Worm (Caenorhabditis elegans) whole organism, mixed stage, embryonic: Measurements from ENCODE around the gene K07F5.12.

Experiments used
- bed-3 ChIP-seq: fragments of 200-800 bp; sonication (Bioruptor generic); optimal IDR thresholded peaks from 3 replicates; lab custom pipeline; 2018; ENCODE audit warnings: mild to moderate bottlenecking, missing genetic modification characterization, moderate library complexity, missing compliant biosample characterization
- drap-1 ChIP-seq: fragments of 200-800 bp; sonication (Bioruptor generic); optimal IDR thresholded peaks from 3 replicates; lab custom pipeline; 2018; ENCODE audit warnings: mild to moderate bottlenecking, missing genetic modification characterization, missing compliant biosample characterization
- elt-3 ChIP-seq: fragments of 150-350 bp; optimal IDR thresholded peaks from 2 replicates; lab custom pipeline; 2014; ENCODE audit warnings: missing biosample characterization, missing genetic modification characterization
- lin-13 ChIP-seq: fragments of 150-350 bp; optimal IDR thresholded peaks from 2 replicates; lab custom pipeline; 2014; ENCODE audit warnings: missing biosample characterization, missing genetic modification characterization
- lsy-2 ChIP-seq: fragments of 150-350 bp; optimal IDR thresholded peaks from 2 replicates; lab custom pipeline; 2014; ENCODE audit warnings: missing biosample characterization, missing genetic modification characterization
- nhr-12 ChIP-seq: fragments of 150-350 bp; optimal IDR thresholded peaks from 2 replicates; lab custom pipeline; 2014; ENCODE audit warnings: missing biosample characterization, missing genetic modification characterization
- nhr-237 ChIP-seq: fragments of 150-350 bp; optimal IDR thresholded peaks from 2 replicates; lab custom pipeline; 2014; ENCODE audit warnings: missing biosample characterization, missing genetic modification characterization
- nhr-28 ChIP-seq: fragments of 150-350 bp; optimal IDR thresholded peaks from 2 replicates; lab custom pipeline; 2014; ENCODE audit warnings: missing biosample characterization, missing genetic modification characterization
- snpc-4 ChIP-seq: fragments of 150-350 bp; optimal IDR thresholded peaks from 2 replicates; lab custom pipeline; 2014; ENCODE audit warnings: missing biosample characterization, missing genetic modification characterization
- unc-62 ChIP-seq: fragments of 150-350 bp; optimal IDR thresholded peaks from 2 replicates; lab custom pipeline; 2014; ENCODE audit warnings: missing biosample characterization, missing genetic modification reagents, missing genetic modification characterization
- ztf-11 ChIP-seq: fragments of 150-350 bp; optimal IDR thresholded peaks from 2 replicates; lab custom pipeline; 2014; ENCODE audit warnings: missing biosample characterization, missing genetic modification characterization

- no peak for TF ChIP-seq bed-3 (GFP tag; lab: Kevin White, UChicago)
- no peak for TF ChIP-seq drap-1
- no peak for TF ChIP-seq lsy-2
- TF ChIP-seq nhr-237 (tag; lab: Kevin White, UChicago) = no peak
- no peak for TF ChIP-seq nhr-28 (tag; lab: Kevin White, UChicago)
- TF ChIP-seq ztf-11 (tag; lab: Kevin White, UChicago) = no peak
- no peak for TF ChIP-seq elt-3 (tag; lab: Kevin White, UChicago)
- no peak for TF ChIP-seq nhr-12
- no peak for TF ChIP-seq lin-13 (tag; lab: Kevin White, UChicago)
- TF ChIP-seq unc-62 (GFP tag; lab: Kevin White, UChicago) = no peak
- TF ChIP-seq snpc-4 (tag; lab: Kevin White, UChicago) = no peak
These were observed 23.2 kb upstream of the K07F5.12 start, which contains the start of gene kin-21 for ce11 chrIV:9832586-9832985.
